Fruit fly (Drosophila melanogaster): ENCODE measurements around the gene CG8003.

The CG8003 gene

dm6 chr3L:10681814-10682213, 20.5 kb downstream of the CG8003 start (continued):
- peak; percentile 94 to 97 for TF ChIP-seq Trl (optimal IDR thresholded peaks at IDR 0.05)
- peak; percentile 61 for TF ChIP-seq Trl (GFP tag; optimal IDR thresholded peaks at IDR 0.05)
- TF ChIP-seq CG33213 (GFP tag; optimal IDR thresholded peaks at IDR 0.05): no peak
- peak; percentile 52; the same call in 1 of the 2 replicates for TF ChIP-seq ara (GFP tag; IDR thresholded peaks at IDR 0.05)
- TF ChIP-seq Awh (GFP tag; IDR thresholded peaks at IDR 0.05): peak; percentile 50; the same call in 1 of the 2 replicates
- no peak for TF ChIP-seq Abd-B (GFP tag; optimal IDR thresholded peaks at IDR 0.05)
- peak; percentile 22 for TF ChIP-seq CG4707 (GFP tag; optimal IDR thresholded peaks at IDR 0.05)
- TF ChIP-seq CG5180 (GFP tag; optimal IDR thresholded peaks at IDR 0.05): no peak
- peak; percentile 5 for TF ChIP-seq CG8089 (GFP tag; optimal IDR thresholded peaks at IDR 0.05)
- no peak for TF ChIP-seq CG11093 (GFP tag; IDR thresholded peaks at IDR 0.05)
- peak; percentile 24 for TF ChIP-seq CG13624 (GFP tag; optimal IDR thresholded peaks at IDR 0.05)
- peak; percentile 52; the same call in 2 of the 3 replicates for TF ChIP-seq ci (GFP tag; IDR thresholded peaks at IDR 0.05)
- TF ChIP-seq hth (optimal IDR thresholded peaks at IDR 0.05): no peak
- TF ChIP-seq Xrp1 (GFP tag; IDR thresholded peaks at IDR 0.05): peak; percentile 33; the same call in 1 of the 2 replicates
- TF ChIP-seq crol (GFP tag; IDR thresholded peaks at IDR 0.05): peak; percentile 92
- TF ChIP-seq wek (GFP tag; optimal IDR thresholded peaks at IDR 0.05): peak; percentile 14
- TF ChIP-seq CG8281 (tag; optimal IDR thresholded peaks at IDR 0.05): no peak
- no peak for TF ChIP-seq pb (GFP tag; optimal IDR thresholded peaks at IDR 0.05)
- peak; percentile 54; the same call in 2 of the 4 replicates for TF ChIP-seq Dll (GFP tag; IDR thresholded peaks at IDR 0.05; ENCODE audit: partially characterized antibody)
- TF ChIP-seq NK7.1 (GFP tag; optimal IDR thresholded peaks at IDR 0.05): peak; percentile 19
- TF ChIP-seq seq (GFP tag; IDR thresholded peaks at IDR 0.05): peak; percentile 11; the same call in 1 of the 2 replicates
- no peak for TF ChIP-seq CG17829 (tag; optimal IDR thresholded peaks at IDR 0.05)
- 0 out of 2 replicates have a peak, but pooled peaks have one; percentile 30 for TF ChIP-seq Ada2b (GFP tag; IDR thresholded peaks at IDR 0.05)
- TF ChIP-seq chn (GFP tag; optimal IDR thresholded peaks at IDR 0.05): no peak
- no peak for TF ChIP-seq CG1529 (GFP tag; optimal IDR thresholded peaks at IDR 0.05)
- peak; percentile 31; the same call in 1 of the 3 replicates for TF ChIP-seq Dbx (GFP tag; IDR thresholded peaks at IDR 0.05)
- peak; percentile 3 for TF ChIP-seq abd-A (tag; optimal IDR thresholded peaks at IDR 0.05)
- no peak for TF ChIP-seq CG42726 (GFP tag; IDR thresholded peaks at IDR 0.05; ENCODE audit: partially characterized antibody)
- no peak for TF ChIP-seq nau (GFP tag; optimal IDR thresholded peaks at IDR 0.05)
- TF ChIP-seq lbe (GFP tag; optimal IDR thresholded peaks at IDR 0.05): peak; percentile 20
- TF ChIP-seq chm (GFP tag; IDR thresholded peaks at IDR 0.05): peak; percentile 69; the same call in 1 of the 2 replicates

DNA sequence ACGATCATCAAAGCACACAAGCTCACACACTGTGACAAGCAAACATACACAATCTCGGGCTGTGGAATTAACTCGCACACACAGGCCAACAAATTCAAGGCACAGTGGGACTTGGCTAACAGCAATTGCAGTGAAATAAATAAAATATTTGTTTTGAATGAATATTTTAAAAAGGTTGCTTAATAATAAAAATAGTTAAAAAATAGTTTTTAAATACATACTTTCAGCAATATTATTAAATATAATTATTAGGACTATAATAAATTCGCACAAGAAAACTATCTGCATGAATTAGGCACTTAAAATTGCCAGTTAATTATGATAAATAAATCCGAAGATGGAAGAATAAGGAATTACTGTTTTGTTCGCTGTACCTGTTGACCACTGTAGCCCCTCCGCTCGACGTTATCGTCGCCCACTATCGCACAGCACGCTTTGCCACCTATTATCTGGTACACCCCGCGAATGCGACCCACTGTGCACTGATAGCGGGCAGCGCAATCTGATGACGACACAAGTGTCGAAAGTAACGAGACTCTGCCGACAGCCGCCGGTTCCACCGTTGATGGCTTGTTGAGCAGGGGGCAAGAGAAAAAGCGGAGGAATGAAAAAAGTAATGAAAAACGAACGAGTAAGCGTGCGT, 21.6 kb downstream of the CG8003 start:
- TF ChIP-seq Fer3 (tag; optimal IDR thresholded peaks at IDR 0.05) (peak; percentile 95), CTCF (GFP tag; optimal IDR thresholded peaks at IDR 0.05) (peak; percentile 71), mam (GFP tag; optimal IDR thresholded peaks at IDR 0.05) (peak; percentile 89), CG10274 (GFP tag; optimal IDR thresholded peaks at IDR 0.05) (peak; percentile 93), CoRest (tag; optimal IDR thresholded peaks at IDR 0.05) (peak; percentile 99), Deaf1 (tag; optimal IDR thresholded peaks at IDR 0.05) (peak; percentile 89), CG13296 (GFP tag; optimal IDR thresholded peaks at IDR 0.05) (peak; percentile 99), CG17912 (GFP tag; optimal IDR thresholded peaks at IDR 0.05) (peak; percentile 54), da (GFP tag; optimal IDR thresholded peaks at IDR 0.05) (peak; percentile 77), CG8924 (tag; optimal IDR thresholded peaks at IDR 0.05) (peak; percentile 99), dysf (GFP tag; IDR thresholded peaks at IDR 0.05) (peak; percentile 99), az2 (GFP tag; optimal IDR thresholded peaks at IDR 0.05) (peak; percentile 98), cas (GFP tag; IDR thresholded peaks at IDR 0.05) (peak; percentile 90), slou (GFP tag; optimal IDR thresholded peaks at IDR 0.05) (peak; percentile 93), CG1603 (tag; optimal IDR thresholded peaks at IDR 0.05) (peak; percentile 55), CG34224 (GFP tag; IDR thresholded peaks at IDR 0.05; ENCODE audit: partially characterized antibody) (peak; percentile 41; the same call in 1 of the 3 replicates), CG9215 (GFP tag; IDR thresholded peaks at IDR 0.05) (peak; percentile 97), Max (GFP tag; optimal IDR thresholded peaks at IDR 0.05) (peak; percentile 97), Hr39 (optimal IDR thresholded peaks at IDR 0.05) (no peak), hb (GFP tag; IDR thresholded peaks at IDR 0.05; ENCODE audit: partially characterized antibody) (0 out of 3 replicates have a peak, but pooled peaks have one; percentile 50), Blimp-1 (GFP tag; optimal IDR thresholded peaks at IDR 0.05) (peak; percentile 96)

Measured in whole organism, embryonic.